Fruit fly (Drosophila melanogaster) whole organism, embryonic: ENCODE measurements around the gene Acp36DE.

Experiments
- BEAF-32 ChIP-seq: fragments of 200-800 bp; sonication (Bioruptor generic); optimal IDR thresholded peaks from 3 replicates; lab custom pipeline; 2017; ENCODE audit warnings: missing biosample characterization, missing genetic modification characterization, mild to moderate bottlenecking, moderate library complexity, missing genetic modification reagents
- Blimp-1 ChIP-seq: fragments of 200-800 bp; sonication (Bioruptor generic); optimal IDR thresholded peaks from 3 replicates; lab custom pipeline; 2018; ENCODE audit warnings: missing biosample characterization, missing genetic modification characterization, mild to moderate bottlenecking, moderate library complexity, missing genetic modification reagents
- CG10979 ChIP-seq: fragments of 200-800 bp; sonication (Bioruptor generic); optimal IDR thresholded peaks from 2 replicates; lab custom pipeline; 2018; ENCODE audit warnings: missing biosample characterization, mild to moderate bottlenecking, missing genetic modification characterization, moderate library complexity
- CG12236 ChIP-seq: fragments of 200-800 bp; sonication (Bioruptor generic); optimal IDR thresholded peaks from 2 replicates; lab custom pipeline; 2016; ENCODE audit warnings: missing biosample characterization, missing genetic modification characterization
- CG12391 ChIP-seq: fragments of 200-800 bp; sonication (Bioruptor generic); optimal IDR thresholded peaks from 3 replicates; lab custom pipeline; 2018; ENCODE audit warnings: missing biosample characterization, mild to moderate bottlenecking, missing genetic modification characterization, moderate library complexity
- CG12744 ChIP-seq: fragments of 200-800 bp; sonication (Bioruptor generic); optimal IDR thresholded peaks from 2 replicates; lab custom pipeline; 2016; ENCODE audit warnings: missing biosample characterization, missing genetic modification characterization
- CG13775 ChIP-seq: fragments of 200-800 bp; sonication (Bioruptor generic); optimal IDR thresholded peaks from 3 replicates; lab custom pipeline; 2017; ENCODE audit warnings: missing biosample characterization, mild to moderate bottlenecking, missing genetic modification characterization
- CG15601 ChIP-seq: fragments of 200-800 bp; sonication (Bioruptor generic); optimal IDR thresholded peaks from 3 replicates; lab custom pipeline; 2019; ENCODE audit warnings: missing biosample characterization, mild to moderate bottlenecking, missing genetic modification characterization, moderate library complexity
- CG18262 ChIP-seq: fragments of 200-800 bp; optimal IDR thresholded peaks from 3 replicates; lab custom pipeline; 2019; ENCODE audit warnings: missing biosample characterization, mild to moderate bottlenecking, missing genetic modification characterization, moderate library complexity
- CG18476 ChIP-seq: fragments of 200-800 bp; sonication (Bioruptor generic); optimal IDR thresholded peaks from 2 replicates; lab custom pipeline; 2016; ENCODE audit warnings: missing biosample characterization, mild to moderate bottlenecking, missing genetic modification characterization
- CG18619 ChIP-seq: fragments of 200-800 bp; sonication (Bioruptor generic); optimal IDR thresholded peaks from 3 replicates; lab custom pipeline; 2017; ENCODE audit warnings: missing biosample characterization, mild to moderate bottlenecking, missing genetic modification characterization
- CG2199 ChIP-seq: fragments of 200-800 bp; sonication (Bioruptor generic); IDR thresholded peaks from 3 replicates; pipeline ENCODE4 v1.3.6; 2022; ENCODE audit warnings: missing biosample characterization, missing genetic modification characterization
- CG2712 ChIP-seq: fragments of 200-800 bp; optimal IDR thresholded peaks from 3 replicates; lab custom pipeline; 2019; ENCODE audit warnings: missing biosample characterization, mild to moderate bottlenecking, missing genetic modification characterization, moderate library complexity
- CG3065 ChIP-seq: fragments of 200-800 bp; sonication (Bioruptor generic); optimal IDR thresholded peaks from 2 replicates; lab custom pipeline; 2016; ENCODE audit warnings: missing biosample characterization, missing genetic modification characterization
- CG32767 ChIP-seq: fragments of 200-800 bp; sonication (Bioruptor generic); IDR thresholded peaks from 2 replicates; pipeline ENCODE4 v1.3.6; 2022; ENCODE audit warnings: missing biosample characterization, missing genetic modification characterization
- CG3281 ChIP-seq: fragments of 200-800 bp; sonication (Bioruptor generic); optimal IDR thresholded peaks from 3 replicates; lab custom pipeline; 2017; ENCODE audit warnings: missing biosample characterization, mild to moderate bottlenecking, missing genetic modification characterization
- CG4404 ChIP-seq: fragments of 200-800 bp; sonication (Bioruptor generic); IDR thresholded peaks from 2 replicates; pipeline ENCODE4 v1.3.6; 2022; ENCODE audit warnings: missing biosample characterization, missing genetic modification characterization
- CG4617 ChIP-seq: fragments of 200-800 bp; sonication (Bioruptor generic); optimal IDR thresholded peaks from 3 replicates; lab custom pipeline; 2016; ENCODE audit warnings: missing biosample characterization, missing genetic modification characterization, borderline replicate concordance
- CG4730 ChIP-seq: fragments of 200-800 bp; sonication (Bioruptor generic); IDR thresholded peaks from 2 replicates; pipeline ENCODE4 v1.3.6; 2022; ENCODE audit warnings: missing biosample characterization, missing genetic modification characterization
- CG6254 ChIP-seq: fragments of 200-800 bp; sonication (Bioruptor generic); optimal IDR thresholded peaks from 3 replicates; lab custom pipeline; 2017; ENCODE audit warnings: mild to moderate bottlenecking, missing biosample characterization, missing genetic modification reagents, missing genetic modification characterization
- CG6791 ChIP-seq: fragments of 200-800 bp; sonication (Bioruptor generic); IDR thresholded peaks from 3 replicates; pipeline ENCODE4 v1.3.6; 2022; ENCODE audit warnings: missing biosample characterization, missing genetic modification characterization; ENCODE audit not compliant: partially characterized antibody
- CG7839 ChIP-seq: fragments of 200-800 bp; sonication (Bioruptor generic); optimal IDR thresholded peaks from 3 replicates; lab custom pipeline; 2018; ENCODE audit warnings: missing biosample characterization, mild to moderate bottlenecking, missing genetic modification characterization, moderate library complexity
- CG8089 ChIP-seq: fragments of 200-800 bp; sonication (Bioruptor generic); optimal IDR thresholded peaks from 3 replicates; lab custom pipeline; 2016; ENCODE audit warnings: missing biosample characterization, missing genetic modification characterization
- CG8290 ChIP-seq, 3 experiments: fragments of 200-800 bp; sonication (Bioruptor generic); optimal IDR thresholded peaks; 2 replicates each; lab custom pipeline; 2016 to 2019; ENCODE audit warnings: missing biosample characterization in 3 of 3, missing genetic modification characterization in 3 of 3, mild to moderate bottlenecking in 2 of 3, moderate library complexity in 1 of 3
- Dad ChIP-seq: fragments of 200-800 bp; sonication (Bioruptor generic); optimal IDR thresholded peaks from 3 replicates; lab custom pipeline; 2016; ENCODE audit warnings: missing biosample characterization, missing genetic modification characterization
- Ets65A ChIP-seq: fragments of 200-800 bp; sonication (Bioruptor generic); peaks from one replicate; lab custom pipeline; 2016; ENCODE audit warnings: missing biosample characterization, missing genetic modification characterization
- HLH4C ChIP-seq: fragments of 200-800 bp; sonication (Bioruptor generic); IDR thresholded peaks from 3 replicates; pipeline ENCODE4 v1.3.6; 2022; ENCODE audit warnings: missing biosample characterization, missing genetic modification characterization; ENCODE audit not compliant: partially characterized antibody
- HLHmδ ChIP-seq: fragments of 200-800 bp; sonication (Bioruptor generic); optimal IDR thresholded peaks from 2 replicates; lab custom pipeline; 2018; ENCODE audit warnings: missing biosample characterization, mild to moderate bottlenecking, missing genetic modification characterization, moderate library complexity
- Hmx ChIP-seq: fragments of 200-800 bp; sonication (Bioruptor generic); optimal IDR thresholded peaks from 2 replicates; lab custom pipeline; 2016; ENCODE audit warnings: missing biosample characterization, missing genetic modification characterization
- Med ChIP-seq: fragments of 200-800 bp; sonication (Bioruptor generic); peaks from one replicate; lab custom pipeline; 2016; ENCODE audit warnings: missing biosample characterization, missing genetic modification characterization, mild to moderate bottlenecking, inconsistent platforms, moderate library complexity
- Nf-YA ChIP-seq: fragments of 200-800 bp; sonication (Bioruptor generic); IDR thresholded peaks from 2 replicates; pipeline ENCODE4 v1.3.6; 2022; ENCODE audit warnings: missing biosample characterization, missing genetic modification characterization
- Oli ChIP-seq: fragments of 200-800 bp; sonication (Bioruptor generic); optimal IDR thresholded peaks from 2 replicates; lab custom pipeline; 2018; ENCODE audit warnings: missing biosample characterization, mild to moderate bottlenecking, missing genetic modification characterization, moderate library complexity
- Six4 ChIP-seq: fragments of 200-800 bp; sonication (Bioruptor generic); optimal IDR thresholded peaks from 2 replicates; lab custom pipeline; 2016; ENCODE audit warnings: missing biosample characterization, missing genetic modification characterization
- az2 ChIP-seq: fragments of 200-800 bp; sonication (Bioruptor generic); optimal IDR thresholded peaks from 3 replicates; lab custom pipeline; 2016; ENCODE audit warnings: missing biosample characterization, missing genetic modification characterization
- chinmo ChIP-seq: fragments of 200-800 bp; sonication (Bioruptor generic); IDR thresholded peaks from 4 replicates; pipeline ENCODE4 v1.3.6; 2022; ENCODE audit warnings: missing biosample characterization, missing genetic modification characterization; ENCODE audit not compliant: partially characterized antibody
- crol ChIP-seq: fragments of 200-800 bp; sonication (Bioruptor generic); IDR thresholded peaks from 2 replicates; pipeline ENCODE4 v1.3.6; 2022; ENCODE audit warnings: missing biosample characterization, missing genetic modification characterization
- cwo ChIP-seq: fragments of 200-800 bp; sonication (Bioruptor generic); optimal IDR thresholded peaks from 3 replicates; lab custom pipeline; 2017; ENCODE audit warnings: missing biosample characterization, missing genetic modification characterization, mild to moderate bottlenecking, moderate library complexity, missing genetic modification reagents
- dati ChIP-seq: fragments of 200-800 bp; sonication (Bioruptor generic); IDR thresholded peaks from 2 replicates; pipeline ENCODE4 v1.3.6; 2022; ENCODE audit warnings: missing biosample characterization, missing genetic modification characterization
- dmrt99B ChIP-seq: fragments of 200-800 bp; sonication (Bioruptor generic); optimal IDR thresholded peaks from 2 replicates; lab custom pipeline; 2018; ENCODE audit warnings: missing biosample characterization, mild to moderate bottlenecking, missing genetic modification characterization, moderate library complexity
- en ChIP-seq: fragments of 200-800 bp; sonication (Bioruptor generic); optimal IDR thresholded peaks from 2 replicates; lab custom pipeline; 2016; ENCODE audit warnings: missing biosample characterization, missing genetic modification characterization
- fru ChIP-seq: fragments of >200 bp; optimal IDR thresholded peaks from 2 replicates; lab custom pipeline; 2017
- lmd ChIP-seq: fragments of 200-800 bp; sonication (Bioruptor generic); IDR thresholded peaks from 2 replicates; pipeline ENCODE4 v1.3.6; 2022; ENCODE audit warnings: missing biosample characterization, missing genetic modification characterization
- lola ChIP-seq, 3 experiments: fragments of >200 bp in 2 of 3; fragments of 200-800 bp in 1 of 3; sonication (Bioruptor generic) in 1 of 3; optimal IDR thresholded peaks; 2 replicates each; lab custom pipeline; 2017 to 2019; ENCODE audit warnings: missing biosample characterization in 3 of 3, missing genetic modification characterization in 3 of 3, mild to moderate bottlenecking in 1 of 3, moderate library complexity in 1 of 3
- prd ChIP-seq, 3 experiments: fragments of >200 bp in 2 of 3; fragments of 200-800 bp in 1 of 3; sonication (Bioruptor generic) in 1 of 3; optimal IDR thresholded peaks in 2 of 3; IDR thresholded peaks in 1 of 3; 2 replicates in 2 of 3; 3 replicates in 1 of 3; pipeline versions ENCODE4 v1.3.6 to Lab custom; 2017 to 2022; ENCODE audit warnings: missing biosample characterization in 1 of 3, missing genetic modification characterization in 1 of 3
- tin ChIP-seq: fragments of 200-800 bp; sonication (Bioruptor generic); optimal IDR thresholded peaks from 3 replicates; lab custom pipeline; 2016; ENCODE audit warnings: missing biosample characterization, missing genetic modification characterization
- toy ChIP-seq: fragments of 200-800 bp; sonication (Bioruptor generic); IDR thresholded peaks from 2 replicates; pipeline ENCODE4 v1.3.6; 2022; ENCODE audit warnings: missing biosample characterization, missing genetic modification characterization

Acp36DE gene

DNA sequence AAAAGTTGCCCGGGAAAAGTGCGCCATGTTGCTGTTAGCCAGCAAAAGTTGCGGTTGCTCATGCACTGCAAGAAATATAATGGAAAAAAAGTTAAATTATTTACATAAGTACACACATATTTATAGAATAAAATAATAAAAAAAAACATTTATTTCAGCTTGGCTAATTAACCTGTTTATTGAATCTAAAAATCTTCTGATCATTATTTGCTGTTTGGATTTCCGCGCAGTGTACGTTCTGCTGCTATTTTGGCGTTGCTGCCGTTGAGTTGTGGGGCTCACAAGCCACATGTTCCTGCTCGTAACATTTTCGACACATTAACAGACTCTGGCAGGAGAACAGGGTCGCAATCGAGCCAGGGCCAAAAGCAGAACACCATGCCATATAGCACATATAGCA is 48.3 kb downstream of the Acp36DE start (continued):
- no peak for TF ChIP-seq CG12744 (GFP tag; lab: Kevin White, UChicago)
- TF ChIP-seq en (GFP tag; lab: Kevin White, UChicago) = no peak
- TF ChIP-seq toy (GFP tag; lab: Robert Waterston, UW) = no peak
- no peak for TF ChIP-seq CG12236 (GFP tag; lab: Kevin White, UChicago)
- TF ChIP-seq CG18619 = no peak
- peak in 1 of 3 experiments; percentile 74 for TF ChIP-seq lola (GFP tag; optimal IDR thresholded peaks at IDR 0.05; lab: Kevin White, UChicago)
- no peak for TF ChIP-seq dati
- TF ChIP-seq fru (lab: Kevin White, UChicago) = no peak
- no peak for TF ChIP-seq Hmx (GFP tag; lab: Kevin White, UChicago)
- TF ChIP-seq CG3281 (GFP tag; lab: Kevin White, UChicago) = peak; percentile 24
- no peak for TF ChIP-seq chinmo (GFP tag; lab: Robert Waterston, UW)
- TF ChIP-seq CG8089 (GFP tag; lab: Kevin White, UChicago) = no peak
- TF ChIP-seq HLHmδ = no peak
- no peak for TF ChIP-seq BEAF-32 (GFP tag; lab: Kevin White, UChicago)
- peak; percentile 50; the same call in 1 of the 2 replicates for TF ChIP-seq Nf-YA
- peak; percentile 81 for TF ChIP-seq CG2712
- peak; percentile 54 for TF ChIP-seq CG13775
- TF ChIP-seq CG8290 (GFP tag; optimal IDR thresholded peaks at IDR 0.05; lab: Kevin White, UChicago) = peak; percentile 51
- no peak for TF ChIP-seq CG8290 (tag; optimal IDR thresholded peaks at IDR 0.05; lab: Kevin White, UChicago)
- TF ChIP-seq lmd (GFP tag; lab: Robert Waterston, UW) = peak; percentile 52; the same call in 1 of the 2 replicates
- no peak for TF ChIP-seq cwo (GFP tag; lab: Kevin White, UChicago)
- TF ChIP-seq CG4617 (GFP tag; lab: Kevin White, UChicago) = no peak
- 0 out of 2 replicates have a peak, but pooled peaks have one; percentile 14 for TF ChIP-seq CG32767 (GFP tag; lab: Robert Waterston, UW)
- TF ChIP-seq tin (GFP tag; lab: Kevin White, UChicago) = peak; percentile 34
- no peak for TF ChIP-seq crol (GFP tag; lab: Robert Waterston, UW)

DNA sequence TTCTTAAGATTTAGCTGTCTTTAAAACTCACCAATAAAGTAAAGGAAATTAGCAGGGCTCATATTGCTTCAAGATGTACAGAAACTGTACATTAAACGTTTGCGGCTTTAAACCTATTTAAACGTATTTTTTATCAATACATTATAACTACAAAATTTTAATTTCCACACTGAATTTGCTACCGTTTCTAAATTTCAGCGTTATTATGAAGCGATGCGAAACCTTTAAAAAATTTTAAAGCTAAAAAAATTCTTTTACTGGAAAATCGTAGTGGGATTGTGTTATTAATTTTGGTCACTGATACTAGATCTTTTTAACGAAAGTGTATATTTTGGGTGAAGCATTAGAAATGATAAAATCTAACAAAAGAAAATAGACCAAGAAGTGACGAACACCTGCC is 49.5 kb downstream of the Acp36DE start, which contains the start of gene CG43354:
Gene CG43354, minus strand, starts transcription at position 101 of the 400 bp plus-strand sequence.
- no peak for TF ChIP-seq CG6791 (GFP tag; lab: Robert Waterston, UW)
- TF ChIP-seq, all 482 proteins: peak for 0

DNA sequence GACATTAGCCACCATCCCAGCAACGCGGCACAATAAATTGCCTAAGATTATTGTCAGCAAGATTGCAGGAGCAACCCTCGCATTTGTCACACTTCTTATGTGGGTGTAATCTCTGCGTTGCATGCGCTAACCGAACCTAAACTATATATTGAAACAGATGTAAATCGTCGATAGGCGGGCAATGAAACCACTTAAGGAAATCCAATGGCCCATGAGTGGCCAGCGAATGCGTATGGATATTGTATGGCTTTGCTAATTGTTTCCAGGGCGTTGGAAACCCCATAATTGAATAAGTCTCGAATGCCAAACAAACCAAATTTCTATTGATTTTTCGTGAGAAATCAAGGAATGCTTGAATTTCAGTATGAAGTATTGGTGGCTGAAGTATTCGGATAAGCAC is 50.2 kb downstream of the Acp36DE start:
- peak; percentile 90 for TF ChIP-seq CG2199 (GFP tag; lab: Robert Waterston, UW)
- TF ChIP-seq CG18476 = peak; percentile 5
- TF ChIP-seq CG6254 = no peak

DNA sequence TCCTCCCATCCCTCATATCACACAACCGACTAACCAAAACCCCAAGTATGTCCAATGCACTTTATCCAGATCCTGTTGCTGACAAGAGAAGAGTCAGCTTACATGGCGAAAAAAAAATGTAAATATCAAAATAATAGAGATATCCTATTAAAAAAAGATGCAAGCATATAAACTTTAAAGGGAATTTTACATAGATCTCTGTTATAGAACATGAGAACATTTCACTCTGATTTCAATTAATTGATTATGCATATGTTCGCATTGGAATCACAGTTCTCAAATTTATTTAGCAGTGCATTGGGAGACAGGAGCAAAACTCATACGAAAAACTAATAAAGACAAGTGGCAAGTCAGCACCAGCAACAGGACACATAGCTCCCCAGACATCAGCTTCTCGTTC is 51.0 kb downstream of the Acp36DE start:
- peak; percentile 11 for TF ChIP-seq Oli (tag; lab: Kevin White, UChicago)
- TF ChIP-seq Med (GFP tag; lab: Kevin White, UChicago) = peak; percentile 43
- TF ChIP-seq az2 (GFP tag; lab: Kevin White, UChicago) = peak; percentile 13
- no peak for TF ChIP-seq CG3065 (GFP tag; lab: Kevin White, UChicago)
- TF ChIP-seq CG4404 (GFP tag; lab: Robert Waterston, UW) = no peak
- TF ChIP-seq CG18262 (tag; lab: Kevin White, UChicago) = peak; percentile 18
- TF ChIP-seq CG10979 (tag; lab: Kevin White, UChicago) = peak; percentile 35
- peak; percentile 23 for TF ChIP-seq Blimp-1
- TF ChIP-seq CG12391 (tag; lab: Kevin White, UChicago) = peak; percentile 1
- peak; percentile 20 for TF ChIP-seq CG7839 (tag; lab: Kevin White, UChicago)
- no peak for TF ChIP-seq Six4 (GFP tag; lab: Kevin White, UChicago)
- no peak for TF ChIP-seq prd (optimal IDR thresholded peaks at IDR 0.05; lab: Kevin White, UChicago)
- no peak for TF ChIP-seq prd (GFP tag; IDR thresholded peaks at IDR 0.05; lab: Robert Waterston, UW)
- TF ChIP-seq HLH4C = no peak
- TF ChIP-seq dmrt99B (tag; lab: Kevin White, UChicago) = peak; percentile 16
- peak; percentile 32 for TF ChIP-seq Ets65A (GFP tag; lab: Kevin White, UChicago)
- peak; percentile 2 for TF ChIP-seq CG15601 (tag; lab: Kevin White, UChicago)
- no peak for TF ChIP-seq Dad (GFP tag; lab: Kevin White, UChicago)
- TF ChIP-seq CG4730 (GFP tag; lab: Robert Waterston, UW) = no peak
